Fruit fly (Drosophila melanogaster): ENCODE measurements around the gene ND-75.
A peak's percentile ranks its signal among the peaks of the same experiment; 100 is the strongest.

Gene ND-75

DNA sequence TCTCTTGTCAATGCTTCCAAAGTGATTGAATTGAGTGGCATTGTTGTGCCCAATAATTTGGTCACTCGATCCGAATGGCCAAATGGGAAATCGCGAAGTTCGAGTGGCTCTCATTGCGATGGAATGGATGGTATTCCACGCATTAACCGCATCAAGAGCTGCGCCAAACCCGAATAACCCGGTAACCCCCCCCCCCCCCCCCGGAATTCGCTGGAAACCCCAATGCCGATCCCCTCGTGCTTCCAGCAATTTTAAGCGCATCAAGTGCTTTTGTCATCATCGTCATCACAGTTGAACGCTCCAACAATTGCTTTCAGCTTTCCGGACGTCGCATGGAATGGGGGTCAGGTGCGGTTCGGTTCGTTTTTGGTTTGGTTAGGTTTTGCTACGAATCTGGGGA is 44.9 kb downstream of the ND-75 start:
- TF ChIP-seq Poxn (GFP tag; IDR thresholded peaks at IDR 0.05): no peak
- peak; percentile 65 for TF ChIP-seq Hr39 (optimal IDR thresholded peaks at IDR 0.05)
- no peak for TF ChIP-seq sim (GFP tag; IDR thresholded peaks at IDR 0.05)
- TF ChIP-seq crol (GFP tag; IDR thresholded peaks at IDR 0.05): 0 out of 2 replicates have a peak, but pooled peaks have one; percentile 16
- no peak for TF ChIP-seq mam (GFP tag; optimal IDR thresholded peaks at IDR 0.05)
- no peak for TF ChIP-seq da (GFP tag; optimal IDR thresholded peaks at IDR 0.05)
- TF ChIP-seq CG11560 (tag; IDR thresholded peaks at IDR 0.05): no peak
- no peak for TF ChIP-seq esg (GFP tag; conservative IDR thresholded peaks at IDR 0.05)

DNA sequence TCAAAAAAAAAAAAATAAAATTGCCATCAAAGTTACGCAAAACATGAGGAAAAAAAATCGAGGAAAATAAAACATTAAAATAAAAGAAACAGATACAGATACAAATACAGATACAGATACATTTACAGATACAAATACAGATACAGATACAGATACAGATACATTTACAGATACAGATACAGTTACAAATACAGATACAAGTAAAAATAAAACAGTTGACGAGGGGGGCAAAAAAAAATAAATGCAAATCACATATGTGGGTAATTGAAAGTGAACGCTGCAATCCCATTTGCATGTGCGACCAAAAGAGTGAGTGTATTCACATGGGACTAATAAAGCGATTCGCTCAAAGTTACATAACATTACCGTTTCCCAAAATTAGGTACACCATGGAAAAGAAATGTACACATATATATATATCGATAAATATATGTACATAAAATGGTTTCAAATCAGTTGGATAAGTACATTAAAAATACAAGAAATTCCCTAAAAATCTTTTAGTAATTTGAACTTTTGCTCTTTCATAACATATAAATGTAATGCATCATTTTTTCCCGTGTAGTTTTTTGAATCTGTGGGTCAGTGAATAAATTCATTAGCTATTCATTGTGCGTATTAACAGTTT is 45.7 kb downstream of the ND-75 start:
- no peak for TF ChIP-seq NC2α (GFP tag; optimal IDR thresholded peaks at IDR 0.05)
- peak; percentile 35 for TF ChIP-seq salm (tag; optimal IDR thresholded peaks at IDR 0.05)
- peak; percentile 39 for TF ChIP-seq slbo (GFP tag; IDR thresholded peaks at IDR 0.05)
- TF ChIP-seq grau (tag; optimal IDR thresholded peaks at IDR 0.05): peak; percentile 42
- TF ChIP-seq Blimp-1 (GFP tag; optimal IDR thresholded peaks at IDR 0.05): peak; percentile 59
- peak; percentile 11 for TF ChIP-seq sqz (GFP tag; optimal IDR thresholded peaks at IDR 0.05)
- TF ChIP-seq CG31441 (GFP tag; IDR thresholded peaks at IDR 0.05): peak; percentile 66
- TF ChIP-seq CG30403 (GFP tag; optimal IDR thresholded peaks at IDR 0.05): peak; percentile 25
- TF ChIP-seq ranshi (GFP tag; IDR thresholded peaks at IDR 0.05): peak; percentile 52; the same call in 1 of the 2 replicates
- TF ChIP-seq lab (GFP tag; optimal IDR thresholded peaks at IDR 0.05): peak; percentile 32
- TF ChIP-seq sisA (GFP tag; IDR thresholded peaks at IDR 0.05): peak; percentile 33; the same call in 1 of the 2 replicates
- peak; percentile 87 for TF ChIP-seq CG11504 (tag; optimal IDR thresholded peaks at IDR 0.05)
- no peak for TF ChIP-seq CG10565 (GFP tag; optimal IDR thresholded peaks at IDR 0.05)
- peak; percentile 61; the same call in 2 of the 3 replicates for TF ChIP-seq dysf (GFP tag; IDR thresholded peaks at IDR 0.05)
- TF ChIP-seq Ptx1 (GFP tag; IDR thresholded peaks at IDR 0.05): peak; percentile 59
- TF ChIP-seq CG17359 (tag; optimal IDR thresholded peaks at IDR 0.05): peak; percentile 75
- peak; percentile 5 for TF ChIP-seq gsb-n (tag; optimal IDR thresholded peaks at IDR 0.05)
- TF ChIP-seq Dek (tag; optimal IDR thresholded peaks at IDR 0.05): no peak
- TF ChIP-seq CG30020 (tag; optimal IDR thresholded peaks at IDR 0.05): no peak
- peak; percentile 5 for TF ChIP-seq Fer1 (GFP tag; optimal IDR thresholded peaks at IDR 0.05)
- TF ChIP-seq Pdp1 (GFP tag; optimal IDR thresholded peaks at IDR 0.05): peak in 1 of 2 experiments; percentile 71
- peak; percentile 32 for TF ChIP-seq CG7556 (GFP tag; optimal IDR thresholded peaks at IDR 0.05)
- no peak for TF ChIP-seq CG9876 (GFP tag; optimal IDR thresholded peaks at IDR 0.05)
- TF ChIP-seq Oli (tag; optimal IDR thresholded peaks at IDR 0.05): peak; percentile 57
- TF ChIP-seq CG14441 (GFP tag; IDR thresholded peaks at IDR 0.05): peak; percentile 63
- no peak for TF ChIP-seq MESR4 (GFP tag; optimal IDR thresholded peaks at IDR 0.05)
- TF ChIP-seq PHDP (tag; optimal IDR thresholded peaks at IDR 0.05): peak; percentile 59
- no peak for TF ChIP-seq CG5245 (GFP tag; optimal IDR thresholded peaks at IDR 0.05)
- peak; percentile 72 for TF ChIP-seq vvl (GFP tag; IDR thresholded peaks at IDR 0.05)
- TF ChIP-seq Ada2b (GFP tag; IDR thresholded peaks at IDR 0.05): peak; percentile 35; the same call in 1 of the 2 replicates
- peak in 1 of 2 experiments; percentile 79 for TF ChIP-seq Hr51 (GFP tag; optimal IDR thresholded peaks at IDR 0.05)
- 0 out of 3 replicates have a peak, but pooled peaks have one; percentile 52 for TF ChIP-seq so (GFP tag; IDR thresholded peaks at IDR 0.05)
- no peak for TF ChIP-seq CG15073 (GFP tag; optimal IDR thresholded peaks at IDR 0.05)
- no peak for TF ChIP-seq pho (GFP tag; optimal IDR thresholded peaks at IDR 0.05)
- peak; percentile 70 for TF ChIP-seq stc (GFP tag; IDR thresholded peaks at IDR 0.05)
- TF ChIP-seq nerfin-2 (GFP tag; IDR thresholded peaks at IDR 0.05; ENCODE audit: partially characterized antibody): no peak
- no peak for TF ChIP-seq Atf3 (GFP tag; optimal IDR thresholded peaks at IDR 0.05)
- TF ChIP-seq CG10462 (GFP tag; optimal IDR thresholded peaks at IDR 0.05): peak; percentile 6
- TF ChIP-seq CG11085 (GFP tag; IDR thresholded peaks at IDR 0.05): no peak
- no peak for TF ChIP-seq HmgD (GFP tag; optimal IDR thresholded peaks at IDR 0.05)
- TF ChIP-seq CG16863 (GFP tag; optimal IDR thresholded peaks at IDR 0.05): no peak
